Worm (Caenorhabditis elegans) whole organism, late embryonic: Measurements from ENCODE around the gene gcy-7.

Source experiments
- ahr-1 ChIP-seq: sonication (generic microtip); optimal IDR thresholded peaks from 2 replicates; lab custom pipeline; 2016; ENCODE audit warnings: missing genetic modification characterization, missing compliant biosample characterization
- ceh-45 ChIP-seq: fragments of 200-800 bp; sonication (Bioruptor generic); IDR thresholded peaks from 2 replicates; pipeline ENCODE4 v1.3.6; 2022; ENCODE audit warnings: missing genetic modification reagents, missing genetic modification characterization, missing compliant biosample characterization
- pha-4 ChIP-seq: fragments of 150-350 bp; optimal IDR thresholded peaks from 2 replicates; lab custom pipeline; 2018; ENCODE audit warnings: missing biosample characterization, missing genetic modification reagents, missing genetic modification characterization

DNA sequence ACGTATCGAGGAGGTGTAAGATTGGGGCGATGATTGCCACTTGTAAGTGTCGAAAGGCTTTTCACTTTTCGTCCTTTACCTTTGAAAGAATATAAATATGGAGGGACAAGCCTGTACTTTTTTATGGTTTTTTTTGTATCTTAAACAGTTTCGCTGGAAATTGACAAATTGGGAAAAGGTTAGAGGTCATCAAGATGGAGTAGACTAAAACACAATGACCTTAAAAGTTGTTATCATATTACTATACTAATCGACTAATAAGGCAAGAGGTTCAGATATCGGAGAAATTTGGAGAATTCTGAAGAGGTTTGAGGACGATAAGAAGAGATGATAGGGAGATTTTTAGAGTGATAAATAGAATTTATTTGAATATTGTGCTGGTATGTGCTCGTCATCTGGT, 19.0 kb downstream of the gcy-7 start:
- TF ChIP-seq ahr-1 (tag; lab: Kevin White, UChicago) = no peak
- no peak for TF ChIP-seq ceh-45 (GFP tag; lab: Robert Waterston, UW)
- TF ChIP-seq pha-4 = no peak
